Worm (Caenorhabditis elegans): ENCODE measurements around the gene lyst-1.

The lyst-1 gene

ce11 chrX:12093992-12094391 is 47.0 kb downstream of the lyst-1 start:
- TF ChIP-seq cebp-1 (GFP tag; IDR thresholded peaks at IDR 0.05) (0 out of 2 replicates have a peak, but pooled peaks have one; percentile 45), cebp-1 (tag; optimal IDR thresholded peaks at IDR 0.05) (no peak), bed-1 (GFP tag; IDR thresholded peaks at IDR 0.05) (no peak)

- no peak for TF ChIP-seq chd-7 (tag; optimal IDR thresholded peaks at IDR 0.05)
- TF ChIP-seq lin-35 (GFP tag; optimal IDR thresholded peaks at IDR 0.05): no peak
- no peak for TF ChIP-seq nfya-2 (GFP tag; IDR thresholded peaks at IDR 0.05)
- TF ChIP-seq ZK185.1 (tag; optimal IDR thresholded peaks at IDR 0.05; ENCODE audit: poor library complexity, severe bottlenecking): no peak
- TF ChIP-seq madf-3 (GFP tag; IDR thresholded peaks at IDR 0.05): no peak
- no peak for TF ChIP-seq hrde-1 (tag; optimal IDR thresholded peaks at IDR 0.05; ENCODE audit: borderline replicate concordance)
- TF ChIP-seq lin-40 (tag; optimal IDR thresholded peaks at IDR 0.05): no peak
- TF ChIP-seq sptf-2 (GFP tag; optimal IDR thresholded peaks at IDR 0.05): no peak
- no peak for TF ChIP-seq F49E8.2 (tag; optimal IDR thresholded peaks at IDR 0.05; ENCODE audit: insufficient read depth)
- TF ChIP-seq lin-54 (GFP tag; optimal IDR thresholded peaks at IDR 0.05): no peak
- TF ChIP-seq rpc-1 (optimal IDR thresholded peaks at IDR 0.05): no peak
- no peak for TF ChIP-seq rpc-1 (tag; optimal IDR thresholded peaks at IDR 0.05)
- no peak for TF ChIP-seq fkh-3 (tag; optimal IDR thresholded peaks at IDR 0.05)
- no peak for TF ChIP-seq ztf-18 (tag; optimal IDR thresholded peaks at IDR 0.05)
- TF ChIP-seq C17E4.6 (GFP tag; IDR thresholded peaks at IDR 0.05): no peak
- no peak for TF ChIP-seq ekl-4 (GFP tag; IDR thresholded peaks at IDR 0.05)
- TF ChIP-seq him-1 (tag; optimal IDR thresholded peaks at IDR 0.05): no peak
- TF ChIP-seq sdz-38 (tag; optimal IDR thresholded peaks at IDR 0.05): no peak
- TF ChIP-seq rec-8 (tag; optimal IDR thresholded peaks at IDR 0.05): no peak
- TF ChIP-seq unc-130 (GFP tag; optimal IDR thresholded peaks at IDR 0.05): no peak
- TF ChIP-seq sea-2 (GFP tag; IDR thresholded peaks at IDR 0.05): no peak
These were observed 47.9 kb downstream of the lyst-1 start, which contains the start of gene W03G11.4 for ce11 chrX:12093043-12093442. W03G11.4 (minus strand) TSS chrX:12093143.

ce11 chrX:12092621-12093020 is 48.3 kb downstream of the lyst-1 start:
- TF ChIP-seq F33H1.4 (GFP tag; IDR thresholded peaks at IDR 0.05) (no peak), K11D2.4 (GFP tag; IDR thresholded peaks at IDR 0.05) (0 out of 2 replicates have a peak, but pooled peaks have one; percentile 30), athp-1 (tag; optimal IDR thresholded peaks at IDR 0.05) (no peak)

- TF ChIP-seq repo-1 (tag; optimal IDR thresholded peaks at IDR 0.05): no peak
- 0 out of 2 replicates have a peak, but pooled peaks have one; percentile 8 for TF ChIP-seq dox-1 (GFP tag; IDR thresholded peaks at IDR 0.05)
- no peak for TF ChIP-seq egl-44 (GFP tag; IDR thresholded peaks at IDR 0.05)
- TF ChIP-seq zfh-2 (GFP tag; conservative IDR thresholded peaks at IDR 0.05): peak; percentile 69
- no peak for TF ChIP-seq mcd-1 (GFP tag; IDR thresholded peaks at IDR 0.05)
- no peak for TF ChIP-seq ets-4 (GFP tag; optimal IDR thresholded peaks at IDR 0.05)
- TF ChIP-seq F39B2.1 (GFP tag; IDR thresholded peaks at IDR 0.05): no peak
- no peak for TF ChIP-seq him-1 (tag; optimal IDR thresholded peaks at IDR 0.05)
- no peak for TF ChIP-seq F37B4.10 (GFP tag; IDR thresholded peaks at IDR 0.05)
- TF ChIP-seq K12H6.12 (tag; optimal IDR thresholded peaks at IDR 0.05): no peak
These were observed 54.7 kb downstream of the lyst-1 start for ce11 chrX:12086297-12086696.
